Worm (Caenorhabditis elegans): Measurements from ENCODE around the gene col-116.
A peak's percentile ranks its signal among the peaks of the same experiment; 100 is the strongest.

DNA sequence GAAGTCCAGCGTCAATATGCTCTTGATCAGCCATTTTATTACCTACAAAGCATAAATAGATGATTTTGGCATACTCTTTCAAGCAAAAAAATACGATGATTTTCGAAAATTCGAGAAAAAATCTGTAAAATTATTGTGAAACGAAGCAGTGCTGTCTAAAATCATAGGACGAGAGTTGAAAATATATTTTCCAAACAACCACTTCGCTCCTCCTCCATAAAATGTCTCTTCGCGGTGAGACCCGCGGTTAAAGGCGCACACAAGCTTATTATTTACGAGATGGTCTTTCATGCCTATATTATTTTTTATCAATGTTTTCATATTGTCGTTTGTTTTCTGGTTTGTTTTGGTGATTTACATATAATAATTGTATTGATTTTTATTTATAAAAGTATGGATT lies 23.6 kb downstream of the col-116 start, which contains the start of gene nap-1:
- TF ChIP-seq syd-9 (tag; optimal IDR thresholded peaks at IDR 0.05), result no peak
- TF ChIP-seq eyg-1 (tag; optimal IDR thresholded peaks at IDR 0.05), result no peak
- no peak for TF ChIP-seq tbx-2 (tag; optimal IDR thresholded peaks at IDR 0.05)
- no peak for TF ChIP-seq che-1 (tag; optimal IDR thresholded peaks at IDR 0.05)
- no peak for TF ChIP-seq nhr-232 (tag; optimal IDR thresholded peaks at IDR 0.05)
- TF ChIP-seq pha-4 (tag; optimal IDR thresholded peaks at IDR 0.05), result no peak
- no peak for TF ChIP-seq ceh-18 (tag; optimal IDR thresholded peaks at IDR 0.05)
- TF ChIP-seq elt-2 (tag; optimal IDR thresholded peaks at IDR 0.05), result peak; percentile 11
- no peak for TF ChIP-seq ceh-14 (tag; optimal IDR thresholded peaks at IDR 0.05)
- no peak for TF ChIP-seq ama-1 (optimal IDR thresholded peaks at IDR 0.05)
- TF ChIP-seq pag-3 (tag; optimal IDR thresholded peaks at IDR 0.05; ENCODE audit: borderline replicate concordance), result no peak
- no peak for TF ChIP-seq pax-1 (tag; optimal IDR thresholded peaks at IDR 0.05)
- TF ChIP-seq unc-3 (GFP tag; conservative IDR thresholded peaks at IDR 0.05), result no peak
- TF ChIP-seq unc-3 (tag; optimal IDR thresholded peaks at IDR 0.05), result no peak
